Worm (Caenorhabditis elegans) whole organism, L3 larva: ENCODE data around the gene ccar-1.

Experiments
- R02D3.7 ChIP-seq: fragments of 150-350 bp; optimal IDR thresholded peaks from 2 replicates; lab custom pipeline; 2014; ENCODE audit warnings: missing biosample characterization, missing genetic modification characterization
- aly-2 ChIP-seq: fragments of 150-350 bp; optimal IDR thresholded peaks from 2 replicates; lab custom pipeline; 2014; ENCODE audit warnings: missing biosample characterization, missing genetic modification characterization
- ama-1 ChIP-seq: fragments of 150-350 bp; optimal IDR thresholded peaks from 2 replicates; lab custom pipeline; 2018
- ceh-16 ChIP-seq: sonication (generic microtip); optimal IDR thresholded peaks from 2 replicates; lab custom pipeline; 2017; ENCODE audit warnings: missing biosample characterization, missing genetic modification characterization
- ceh-9 ChIP-seq: sonication (generic microtip); optimal IDR thresholded peaks from 2 replicates; lab custom pipeline; 2018; ENCODE audit warnings: missing biosample characterization, missing genetic modification characterization
- daf-12 ChIP-seq: fragments of 150-350 bp; optimal IDR thresholded peaks from 2 replicates; lab custom pipeline; 2014; ENCODE audit warnings: missing biosample characterization, missing genetic modification reagents, missing genetic modification characterization
- egl-27 ChIP-seq: sonication (generic microtip); optimal IDR thresholded peaks from 4 replicates; lab custom pipeline; 2017; ENCODE audit warnings: missing biosample characterization, missing genetic modification reagents, missing genetic modification characterization
- egl-5 ChIP-seq: fragments of 150-350 bp; optimal IDR thresholded peaks from 2 replicates; lab custom pipeline; 2017; ENCODE audit warnings: missing biosample characterization, missing genetic modification reagents, missing genetic modification characterization, inconsistent platforms
- elt-1 ChIP-seq: fragments of 150-350 bp; optimal IDR thresholded peaks from 2 replicates; lab custom pipeline; 2014; ENCODE audit warnings: missing biosample characterization, missing genetic modification characterization
- elt-2 ChIP-seq: sonication (generic microtip); optimal IDR thresholded peaks from 2 replicates; lab custom pipeline; 2016; ENCODE audit warnings: missing genetic modification reagents, mild to moderate bottlenecking, missing genetic modification characterization, missing compliant biosample characterization
- elt-3 ChIP-seq, 3 experiments: fragments of 150-350 bp in 1 of 3; sonication (generic microtip) in 2 of 3; optimal IDR thresholded peaks; 2 replicates in 2 of 3; 4 replicates in 1 of 3; lab custom pipeline; 2014 to 2017; ENCODE audit warnings: missing biosample characterization in 3 of 3, missing genetic modification characterization in 3 of 3
- eor-1 ChIP-seq, 2 experiments: fragments of 150-350 bp; optimal IDR thresholded peaks; 2 replicates each; lab custom pipeline; 2014 to 2018; ENCODE audit warnings: missing biosample characterization in 2 of 2, missing genetic modification characterization in 2 of 2
- fkh-10 ChIP-seq: sonication (generic microtip); optimal IDR thresholded peaks from 2 replicates; lab custom pipeline; 2017; ENCODE audit warnings: missing biosample characterization, missing genetic modification reagents, missing genetic modification characterization
- fkh-2 ChIP-seq: fragments of 150-350 bp; optimal IDR thresholded peaks from 2 replicates; lab custom pipeline; 2014; ENCODE audit warnings: missing biosample characterization, missing genetic modification reagents, missing genetic modification characterization
- fos-1 ChIP-seq: fragments of 150-350 bp; optimal IDR thresholded peaks from 2 replicates; lab custom pipeline; 2014; ENCODE audit warnings: missing biosample characterization, missing genetic modification characterization
- hmg-11 ChIP-seq: sonication (generic microtip); optimal IDR thresholded peaks from 2 replicates; lab custom pipeline; 2016; ENCODE audit warnings: missing genetic modification characterization, missing compliant biosample characterization
- jun-1 ChIP-seq: fragments of 150-350 bp; optimal IDR thresholded peaks from 2 replicates; lab custom pipeline; 2014; ENCODE audit warnings: missing biosample characterization, missing genetic modification reagents, missing genetic modification characterization
- lin-15B ChIP-seq: fragments of 150-350 bp; optimal IDR thresholded peaks from 2 replicates; lab custom pipeline; 2014; ENCODE audit warnings: missing biosample characterization, missing genetic modification characterization
- lin-39 ChIP-seq: fragments of 150-350 bp; optimal IDR thresholded peaks from 2 replicates; lab custom pipeline; 2018; ENCODE audit warnings: missing biosample characterization, missing genetic modification reagents, missing genetic modification characterization
- lsy-12 ChIP-seq: sonication (generic microtip); optimal IDR thresholded peaks from 2 replicates; lab custom pipeline; 2016; ENCODE audit warnings: mild to moderate bottlenecking, missing genetic modification characterization, missing compliant biosample characterization
- mdl-1 ChIP-seq: fragments of 150-350 bp; optimal IDR thresholded peaks from 2 replicates; lab custom pipeline; 2014; ENCODE audit warnings: missing biosample characterization, missing genetic modification characterization
- mml-1 ChIP-seq: fragments of 150-350 bp; sonication (generic microtip); optimal IDR thresholded peaks from 3 replicates; lab custom pipeline; 2014; ENCODE audit warnings: missing biosample characterization, missing genetic modification characterization
- nfya-1 ChIP-seq: sonication (generic microtip); optimal IDR thresholded peaks from 2 replicates; lab custom pipeline; 2017; ENCODE audit warnings: missing genetic modification characterization, mild to moderate bottlenecking, missing compliant biosample characterization, antibody characterized with exemption, moderate library complexity; ENCODE audit not compliant: insufficient read depth
- nhr-11 ChIP-seq: fragments of 150-350 bp; optimal IDR thresholded peaks from 2 replicates; lab custom pipeline; 2014; ENCODE audit warnings: missing biosample characterization, missing genetic modification characterization
- nhr-12 ChIP-seq: fragments of 150-350 bp; optimal IDR thresholded peaks from 2 replicates; lab custom pipeline; 2014; ENCODE audit warnings: missing biosample characterization, missing genetic modification characterization
- nhr-23 ChIP-seq: fragments of 150-350 bp; optimal IDR thresholded peaks from 2 replicates; lab custom pipeline; 2014; ENCODE audit warnings: missing biosample characterization, missing genetic modification reagents, missing genetic modification characterization
- nhr-237 ChIP-seq: fragments of 150-350 bp; optimal IDR thresholded peaks from 2 replicates; lab custom pipeline; 2014; ENCODE audit warnings: missing biosample characterization, missing genetic modification characterization
- nhr-25 ChIP-seq: sonication (generic microtip); optimal IDR thresholded peaks from 2 replicates; lab custom pipeline; 2017; ENCODE audit warnings: missing biosample characterization, missing genetic modification characterization
- nhr-28 ChIP-seq: fragments of 150-350 bp; optimal IDR thresholded peaks from 2 replicates; lab custom pipeline; 2014; ENCODE audit warnings: missing biosample characterization, missing genetic modification characterization
- nhr-43 ChIP-seq: sonication (generic microtip); optimal IDR thresholded peaks from 2 replicates; lab custom pipeline; 2016; ENCODE audit warnings: mild to moderate bottlenecking, missing genetic modification characterization, missing compliant biosample characterization; ENCODE audit not compliant: poor library complexity, severe bottlenecking
- nhr-77 ChIP-seq: fragments of 150-350 bp; optimal IDR thresholded peaks from 2 replicates; lab custom pipeline; 2014; ENCODE audit warnings: missing biosample characterization, missing genetic modification characterization
- pha-4 ChIP-seq: fragments of 150-350 bp; optimal IDR thresholded peaks from 2 replicates; lab custom pipeline; 2014; ENCODE audit warnings: missing biosample characterization, missing genetic modification reagents, missing genetic modification characterization
- pqm-1 ChIP-seq: fragments of 150-350 bp; optimal IDR thresholded peaks from 2 replicates; lab custom pipeline; 2017; ENCODE audit warnings: missing biosample characterization, missing genetic modification characterization, inconsistent platforms
- sea-2 ChIP-seq: fragments of 150-350 bp; sonication (generic microtip); optimal IDR thresholded peaks from 4 replicates; lab custom pipeline; 2014; ENCODE audit warnings: missing biosample characterization, missing genetic modification reagents, missing genetic modification characterization
- skn-1 ChIP-seq: fragments of 150-350 bp; optimal IDR thresholded peaks from 2 replicates; lab custom pipeline; 2014; ENCODE audit warnings: missing biosample characterization, missing genetic modification characterization
- snpc-4 ChIP-seq: fragments of 150-350 bp; optimal IDR thresholded peaks from 2 replicates; lab custom pipeline; 2014; ENCODE audit warnings: missing biosample characterization, missing genetic modification characterization
- tbx-2 ChIP-seq: sonication (generic microtip); optimal IDR thresholded peaks from 2 replicates; lab custom pipeline; 2016; ENCODE audit warnings: mild to moderate bottlenecking, missing genetic modification characterization, missing compliant biosample characterization
- unc-39 ChIP-seq: sonication (generic microtip); optimal IDR thresholded peaks from 4 replicates; lab custom pipeline; 2017; ENCODE audit warnings: missing biosample characterization, missing genetic modification characterization
- unc-62 ChIP-seq: fragments of 150-350 bp; sonication (generic microtip); optimal IDR thresholded peaks from 4 replicates; lab custom pipeline; 2014; ENCODE audit warnings: missing biosample characterization, missing genetic modification reagents, missing genetic modification characterization
- zag-1 ChIP-seq: fragments of 150-350 bp; optimal IDR thresholded peaks from 2 replicates; lab custom pipeline; 2014; ENCODE audit warnings: missing biosample characterization, missing genetic modification characterization
- ztf-11 ChIP-seq: fragments of 150-350 bp; optimal IDR thresholded peaks from 2 replicates; lab custom pipeline; 2014; ENCODE audit warnings: missing biosample characterization, missing genetic modification characterization
- ztf-4 ChIP-seq: fragments of 150-350 bp; optimal IDR thresholded peaks from 2 replicates; lab custom pipeline; 2014; ENCODE audit warnings: missing biosample characterization, missing genetic modification characterization

The ccar-1 gene

DNA sequence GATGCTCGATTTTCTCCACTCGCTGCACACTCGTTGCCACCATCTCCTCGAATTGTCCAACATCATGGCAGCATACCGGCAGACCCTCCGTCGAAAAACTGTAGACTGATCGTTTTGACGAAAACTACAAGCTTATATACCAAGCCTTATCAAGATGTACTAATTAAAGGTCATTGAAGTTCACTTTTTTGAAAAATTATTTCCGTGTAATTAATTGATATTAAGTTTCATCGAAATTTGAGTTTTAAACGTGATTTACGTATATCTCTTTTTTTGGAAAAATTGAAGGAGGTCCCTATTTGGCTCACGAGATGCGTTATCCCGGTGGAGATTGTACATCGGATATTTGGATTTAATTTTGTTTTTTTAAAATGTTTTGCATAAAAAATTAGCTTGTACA is 10.7 kb upstream of the ccar-1 start, which contains the start of gene Y37A1B.4:
Gene Y37A1B.4, minus strand, starts transcription at position 101 of the 400 bp plus-strand sequence.
- TF ChIP-seq elt-3 (tag; optimal IDR thresholded peaks at IDR 0.05; lab: Kevin White, UChicago) (no peak), R02D3.7 (tag; lab: Kevin White, UChicago) (no peak), sea-2 (GFP tag; lab: Kevin White, UChicago) (no peak), mdl-1 (no peak), hmg-11 (tag; lab: Kevin White, UChicago) (no peak), lin-39 (tag; lab: Kevin White, UChicago) (no peak), elt-1 (tag; lab: Kevin White, UChicago) (no peak), ztf-11 (no peak), ceh-9 (tag; lab: Kevin White, UChicago) (no peak), aly-2 (tag; lab: Kevin White, UChicago) (no peak), snpc-4 (tag; lab: Kevin White, UChicago) (no peak), nhr-23 (no peak), skn-1 (no peak), lin-15B (no peak), pqm-1 (tag; lab: Kevin White, UChicago) (no peak), zag-1 (no peak)

DNA sequence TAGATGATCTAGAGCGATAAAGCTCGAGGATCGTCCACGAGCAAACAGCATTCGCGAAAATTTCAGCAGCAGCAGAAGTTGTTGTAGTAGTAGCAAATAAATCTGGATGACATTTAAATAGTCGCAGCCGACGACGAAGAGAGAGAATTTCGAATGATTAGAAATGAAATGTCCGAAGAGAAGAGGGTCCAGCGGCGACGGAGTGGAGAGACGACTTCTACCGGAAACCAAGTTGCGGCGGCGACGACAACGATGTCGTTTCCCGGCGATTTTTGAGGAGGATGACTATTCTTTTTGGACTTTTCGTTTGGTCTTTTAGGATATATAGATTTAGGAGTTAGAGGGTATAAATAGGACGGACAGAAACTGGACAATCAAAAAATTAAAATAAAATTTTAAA is 4.9 kb upstream of the ccar-1 start:
- no peak for TF ChIP-seq fkh-2
- no peak for TF ChIP-seq nhr-25 (tag; lab: Kevin White, UChicago)
- no peak for TF ChIP-seq skn-1
- no peak for TF ChIP-seq ama-1
- TF ChIP-seq egl-27 (tag; lab: Kevin White, UChicago) = no peak
- TF ChIP-seq elt-3 (tag; optimal IDR thresholded peaks at IDR 0.05; lab: Kevin White, UChicago) = no peak
- TF ChIP-seq snpc-4 (tag; lab: Kevin White, UChicago) = no peak
- TF ChIP-seq fkh-10 (GFP tag; lab: Kevin White, UChicago) = no peak
- no peak for TF ChIP-seq nhr-77 (tag; lab: Kevin White, UChicago)
- no peak for TF ChIP-seq R02D3.7 (tag; lab: Kevin White, UChicago)
- no peak for TF ChIP-seq nhr-43 (tag; lab: Kevin White, UChicago)
- no peak for TF ChIP-seq nhr-237
- no peak for TF ChIP-seq tbx-2 (tag; lab: Kevin White, UChicago)
- TF ChIP-seq nhr-12 (tag; lab: Kevin White, UChicago) = no peak

DNA sequence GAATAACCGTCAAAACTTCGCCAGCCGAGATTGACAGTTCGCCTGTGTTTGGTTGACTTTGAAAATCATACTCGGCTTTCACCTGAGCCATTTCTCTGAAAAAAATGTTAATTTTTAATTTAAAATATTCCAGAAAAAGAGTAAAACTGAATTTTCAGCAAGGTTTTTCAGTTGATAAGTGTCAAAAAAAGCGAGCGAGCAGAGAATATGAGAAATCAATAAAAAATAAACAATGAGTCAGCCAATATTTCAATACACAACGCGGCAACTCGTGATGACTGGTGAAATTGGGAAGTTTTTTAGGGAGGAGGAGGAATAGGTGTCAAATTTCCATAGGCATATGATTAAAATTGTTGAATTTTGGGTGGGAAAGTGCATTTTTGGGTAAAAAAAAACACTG is 1.6 kb upstream of the ccar-1 start, which contains the start of gene lst-4:
Gene lst-4, minus strand, starts transcription at position 101 of the 400 bp plus-strand sequence.
- TF ChIP-seq pha-4 (tag; lab: Kevin White, UChicago) = peak; percentile 33
- TF ChIP-seq nhr-77 (tag; lab: Kevin White, UChicago) = no peak

DNA sequence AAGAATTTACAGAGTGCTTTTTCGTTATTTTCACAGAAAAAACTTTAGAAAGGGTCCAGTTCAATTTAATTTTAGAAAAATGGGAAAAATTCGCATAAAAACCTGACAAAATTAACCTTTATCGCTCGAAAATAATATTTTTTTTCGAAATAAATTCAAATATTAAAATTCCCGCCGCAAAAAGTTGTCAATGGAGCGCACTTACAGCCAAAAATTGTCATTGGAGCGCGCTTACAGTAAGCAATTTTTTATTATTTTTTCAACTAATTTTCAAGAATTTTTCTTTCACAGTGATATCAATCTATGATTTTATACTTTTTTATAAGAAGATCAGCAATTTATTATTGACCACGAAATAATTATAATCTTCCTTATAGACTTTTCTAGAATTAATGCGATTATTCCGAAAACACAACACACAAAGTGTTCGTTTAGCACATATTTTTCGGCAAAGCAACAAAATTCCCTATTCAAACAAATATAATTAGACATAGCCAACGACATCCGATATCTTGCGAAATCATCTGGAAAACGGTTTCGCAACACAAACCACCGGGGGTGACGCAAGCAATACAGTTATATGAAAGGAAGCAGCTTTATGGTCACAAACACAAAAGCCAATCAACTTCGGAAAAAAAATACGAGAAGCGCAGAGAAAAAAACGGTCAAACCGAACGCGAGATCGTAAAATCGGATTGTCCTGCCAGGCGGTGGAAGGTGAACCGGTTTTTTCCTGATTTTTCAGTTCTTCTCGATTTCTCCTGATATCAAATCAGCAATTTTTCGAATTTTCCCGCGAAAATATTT is 960 bp upstream of the ccar-1 start:
- TF ChIP-seq snpc-4 (tag; lab: Kevin White, UChicago) = peak; percentile 39
- peak; percentile 37 for TF ChIP-seq lin-15B
- TF ChIP-seq lsy-12 (tag; lab: Kevin White, UChicago) = no peak

DNA sequence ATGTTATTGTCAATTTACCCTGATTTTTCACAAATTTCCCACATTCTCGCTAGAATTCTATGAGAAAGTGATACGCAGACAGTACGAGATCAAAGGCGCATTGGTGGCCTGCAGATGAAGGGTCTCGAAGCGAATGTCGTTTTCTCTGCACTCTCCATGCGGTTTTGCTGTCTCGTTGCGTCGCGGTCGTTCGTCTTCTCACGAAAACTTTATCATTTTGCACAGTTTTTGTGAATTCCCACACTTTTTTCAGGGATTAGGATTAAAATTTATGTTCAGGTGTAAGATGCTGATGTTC is 407 bp upstream of the ccar-1 start:
- TF ChIP-seq fos-1 (tag; lab: Kevin White, UChicago) (no peak), nhr-28 (no peak), nhr-11 (no peak), hmg-11 (tag; lab: Kevin White, UChicago) (peak; percentile 66), elt-3 (tag; optimal IDR thresholded peaks at IDR 0.05; lab: Kevin White, UChicago) (peak in 1 of 3 experiments; percentile 76), daf-12 (tag; lab: Kevin White, UChicago) (no peak), snpc-4 (tag; lab: Kevin White, UChicago) (peak; percentile 88), nhr-77 (tag; lab: Kevin White, UChicago) (no peak), ztf-4 (tag; lab: Kevin White, UChicago) (no peak), elt-2 (tag; lab: Kevin White, UChicago) (peak; percentile 57), eor-1 (tag; optimal IDR thresholded peaks at IDR 0.05; lab: Kevin White, UChicago) (no peak), mml-1 (tag; lab: Kevin White, UChicago) (no peak), nhr-23 (peak; percentile 48), nhr-25 (tag; lab: Kevin White, UChicago) (peak; percentile 73), lsy-12 (tag; lab: Kevin White, UChicago) (peak; percentile 60), skn-1 (peak; percentile 78), lin-39 (tag; lab: Kevin White, UChicago) (peak; percentile 78), fkh-10 (GFP tag; lab: Kevin White, UChicago) (no peak), lin-15B (peak; percentile 96), ama-1 (peak; percentile 81), R02D3.7 (tag; lab: Kevin White, UChicago) (peak; percentile 77), unc-62 (GFP tag; lab: Kevin White, UChicago) (no peak), nfya-1 (tag; lab: Kevin White, UChicago) (peak; percentile 92), ceh-16 (tag; lab: Kevin White, UChicago) (no peak), egl-5 (peak; percentile 62), unc-39 (tag; lab: Kevin White, UChicago) (no peak), nhr-12 (tag; lab: Kevin White, UChicago) (no peak), egl-27 (tag; lab: Kevin White, UChicago) (no peak), zag-1 (no peak), jun-1 (peak; percentile 49), tbx-2 (tag; lab: Kevin White, UChicago) (peak; percentile 8), nhr-237 (no peak)
